Worm (Caenorhabditis elegans): ENCODE data around the gene T04H1.12.

T04H1.12 gene

ce11 chrV:12245777-12246452 lies 9.5 kb upstream of the T04H1.12 start:
- peak; percentile 1 for TF ChIP-seq ceh-48 (tag; optimal IDR thresholded peaks at IDR 0.05)
- TF ChIP-seq zip-5 (tag; optimal IDR thresholded peaks at IDR 0.05): no peak
- no peak for TF ChIP-seq ceh-34 (tag; optimal IDR thresholded peaks at IDR 0.05)
- no peak for TF ChIP-seq dmd-4 (tag; optimal IDR thresholded peaks at IDR 0.05; ENCODE audit: borderline replicate concordance)
- TF ChIP-seq odd-2 (tag; optimal IDR thresholded peaks at IDR 0.05): no peak

ce11 chrV:12251041-12251440 lies 4.4 kb upstream of the T04H1.12 start, which contains the start of gene T04H1.5:
T04H1.5 (plus strand) TSS chrV:12251341.
- TF ChIP-seq hlh-13 (GFP tag; optimal IDR thresholded peaks at IDR 0.05) (no peak), madf-2 (tag; optimal IDR thresholded peaks at IDR 0.05) (no peak)

ce11 chrV:12252272-12252671 lies 3.2 kb upstream of the T04H1.12 start, which contains the start of gene lrx-1:
lrx-1 (plus strand) TSS chrV:12252572.
- TF ChIP-seq ceh-18 (tag; optimal IDR thresholded peaks at IDR 0.05) (no peak), unc-86 (tag; optimal IDR thresholded peaks at IDR 0.05) (no peak), hlh-6 (tag; optimal IDR thresholded peaks at IDR 0.05) (no peak), ceh-34 (tag; optimal IDR thresholded peaks at IDR 0.05) (no peak), gmeb-2 (tag; optimal IDR thresholded peaks at IDR 0.05) (no peak), dmd-4 (tag; optimal IDR thresholded peaks at IDR 0.05; ENCODE audit: borderline replicate concordance) (no peak), F13H6.1 (tag; optimal IDR thresholded peaks at IDR 0.05) (no peak)

ce11 chrV:12256398-12256797 lies 955 bp downstream of the T04H1.12 start, which contains the start of gene ugt-55:
ugt-55 (plus strand) TSS chrV:12256698.
- TF ChIP-seq ceh-2 (tag; optimal IDR thresholded peaks at IDR 0.05) (no peak), ref-2 (tag; optimal IDR thresholded peaks at IDR 0.05) (no peak), K09A11.1 (tag; optimal IDR thresholded peaks at IDR 0.05; ENCODE audit: insufficient read depth) (no peak), tbx-2 (tag; optimal IDR thresholded peaks at IDR 0.05) (no peak), eyg-1 (tag; optimal IDR thresholded peaks at IDR 0.05) (no peak), ceh-45 (GFP tag; IDR thresholded peaks at IDR 0.05) (no peak), unc-3 (GFP tag; conservative IDR thresholded peaks at IDR 0.05) (no peak), unc-3 (tag; optimal IDR thresholded peaks at IDR 0.05) (no peak), fkh-6 (tag; optimal IDR thresholded peaks at IDR 0.05) (no peak), unc-42 (tag; optimal IDR thresholded peaks at IDR 0.05) (no peak), madf-2 (tag; optimal IDR thresholded peaks at IDR 0.05) (no peak)

- TF ChIP-seq mec-3 (tag; optimal IDR thresholded peaks at IDR 0.05; ENCODE audit: borderline replicate concordance): no peak
- no peak for TF ChIP-seq nhr-11 (tag; optimal IDR thresholded peaks at IDR 0.05)
- TF ChIP-seq fkh-10 (GFP tag; optimal IDR thresholded peaks at IDR 0.05): no peak
- no peak for TF ChIP-seq ref-2 (tag; optimal IDR thresholded peaks at IDR 0.05)
- no peak for TF ChIP-seq odd-2 (tag; optimal IDR thresholded peaks at IDR 0.05)
- no peak for TF ChIP-seq rnt-1 (tag; optimal IDR thresholded peaks at IDR 0.05)
- no peak for TF ChIP-seq ceh-34 (tag; optimal IDR thresholded peaks at IDR 0.05)
- TF ChIP-seq fkh-6 (tag; optimal IDR thresholded peaks at IDR 0.05): no peak
- TF ChIP-seq elt-4 (tag; optimal IDR thresholded peaks at IDR 0.05): no peak
- TF ChIP-seq ceh-24 (tag; optimal IDR thresholded peaks at IDR 0.05): no peak
- TF ChIP-seq pqm-1 (tag; optimal IDR thresholded peaks at IDR 0.05): no peak
- no peak for TF ChIP-seq ztf-16 (tag; optimal IDR thresholded peaks at IDR 0.05)
- TF ChIP-seq hlh-13 (GFP tag; optimal IDR thresholded peaks at IDR 0.05): no peak
- no peak for TF ChIP-seq madf-2 (tag; optimal IDR thresholded peaks at IDR 0.05)
These were observed 3.5 kb downstream of the T04H1.12 start, which contains the start of gene ugt-56 for ce11 chrV:12258922-12259321. ugt-56 (plus strand) TSS chrV:12258982.

- TF ChIP-seq ceh-14 (tag; optimal IDR thresholded peaks at IDR 0.05) (no peak), ceh-2 (tag; optimal IDR thresholded peaks at IDR 0.05) (no peak), ceh-19 (GFP tag; optimal IDR thresholded peaks at IDR 0.05) (no peak), pros-1 (tag; optimal IDR thresholded peaks at IDR 0.05) (no peak), lin-11 (tag; optimal IDR thresholded peaks at IDR 0.05) (no peak)
These were observed 5.9 kb downstream of the T04H1.12 start, which contains the start of gene tbb-6 for ce11 chrV:12261377-12261776. tbb-6 (plus strand) TSS chrV:12261531.
